Worm (Caenorhabditis elegans) whole organism, L1 larva: ENCODE measurements around the gene degt-1.

Experiments used
- C04F5.9 ChIP-seq: sonication (generic microtip); optimal IDR thresholded peaks from 2 replicates; lab custom pipeline; 2016; ENCODE audit warnings: missing genetic modification characterization, missing compliant biosample characterization
- C34B4.2 ChIP-seq: sonication (generic microtip); optimal IDR thresholded peaks from 2 replicates; lab custom pipeline; 2017; ENCODE audit warnings: mild to moderate bottlenecking, missing genetic modification characterization, missing compliant biosample characterization
- F16B12.6 ChIP-seq: fragments of 150-350 bp; optimal IDR thresholded peaks from 2 replicates; lab custom pipeline; 2014; ENCODE audit warnings: missing biosample characterization, missing genetic modification characterization
- Y116A8C.19 ChIP-seq: sonication (generic microtip); optimal IDR thresholded peaks from 2 replicates; lab custom pipeline; 2016; ENCODE audit warnings: missing compliant biosample characterization, missing genetic modification characterization, borderline replicate concordance
- aly-2 ChIP-seq: fragments of 150-350 bp; optimal IDR thresholded peaks from 2 replicates; lab custom pipeline; 2014; ENCODE audit warnings: missing biosample characterization, missing genetic modification characterization
- ama-1 ChIP-seq: fragments of 150-350 bp; optimal IDR thresholded peaks from 2 replicates; lab custom pipeline; 2014
- blmp-1 ChIP-seq: fragments of 150-350 bp; optimal IDR thresholded peaks from 2 replicates; lab custom pipeline; 2014; ENCODE audit warnings: missing biosample characterization, missing genetic modification characterization
- ceh-88 ChIP-seq: fragments of 200-800 bp; sonication (Bioruptor generic); IDR thresholded peaks from 2 replicates; pipeline ENCODE4 v1.3.6; 2022; ENCODE audit warnings: missing genetic modification characterization, missing compliant biosample characterization
- ceh-90 ChIP-seq: sonication (generic microtip); optimal IDR thresholded peaks from 2 replicates; lab custom pipeline; 2016; ENCODE audit warnings: missing genetic modification characterization, missing compliant biosample characterization
- ces-1 ChIP-seq: fragments of 150-350 bp; optimal IDR thresholded peaks from 2 replicates; lab custom pipeline; 2014; ENCODE audit warnings: missing biosample characterization, missing genetic modification reagents, missing genetic modification characterization
- efl-1 ChIP-seq, 4 experiments: fragments of 150-350 bp; optimal IDR thresholded peaks in 3 of 4; peaks in 1 of 4; 1 replicate in 1 of 4; 2 replicates in 3 of 4; lab custom pipeline; 2014; ENCODE audit warnings: missing biosample characterization in 2 of 4, missing genetic modification characterization in 2 of 4, missing genetic modification reagents in 2 of 4
- efl-3 ChIP-seq: fragments of 200-800 bp; sonication (Bioruptor generic); optimal IDR thresholded peaks from 2 replicates; lab custom pipeline; 2018; ENCODE audit warnings: mild to moderate bottlenecking, missing genetic modification characterization, missing compliant biosample characterization
- egl-27 ChIP-seq, 2 experiments: fragments of 150-350 bp in 1 of 2; sonication (generic microtip); optimal IDR thresholded peaks; 3 replicates each; lab custom pipeline; 2017 to 2018; ENCODE audit warnings: missing biosample characterization in 2 of 2, missing genetic modification characterization in 2 of 2, missing genetic modification reagents in 2 of 2
- elt-3 ChIP-seq, 6 experiments: fragments of 150-350 bp in 1 of 6; sonication (generic microtip); optimal IDR thresholded peaks; 2 replicates each; lab custom pipeline; 2017 to 2018; ENCODE audit warnings: missing biosample characterization in 6 of 6, missing genetic modification characterization in 6 of 6, inconsistent platforms in 1 of 6
- fkh-10 ChIP-seq: sonication (generic microtip); optimal IDR thresholded peaks from 2 replicates; lab custom pipeline; 2017; ENCODE audit warnings: missing biosample characterization, missing genetic modification reagents, missing genetic modification characterization
- fkh-4 ChIP-seq: sonication (generic microtip); optimal IDR thresholded peaks from 2 replicates; lab custom pipeline; 2016; ENCODE audit warnings: missing compliant biosample characterization, missing genetic modification characterization, borderline replicate concordance
- hlh-4 ChIP-seq: sonication (generic microtip); optimal IDR thresholded peaks from 2 replicates; lab custom pipeline; 2016; ENCODE audit warnings: mild to moderate bottlenecking, missing genetic modification characterization, missing compliant biosample characterization
- irx-1 ChIP-seq: sonication (generic microtip); optimal IDR thresholded peaks from 2 replicates; lab custom pipeline; 2016; ENCODE audit warnings: missing genetic modification characterization, missing compliant biosample characterization
- isw-1 ChIP-seq: fragments of 200-800 bp; sonication (Bioruptor generic); IDR thresholded peaks from 2 replicates; pipeline ENCODE4 v1.3.6; 2022; ENCODE audit warnings: missing genetic modification characterization, missing compliant biosample characterization
- lin-14 ChIP-seq: fragments of 200-800 bp; sonication (Bioruptor generic); optimal IDR thresholded peaks from 2 replicates; lab custom pipeline; 2018; ENCODE audit warnings: mild to moderate bottlenecking, missing genetic modification characterization, moderate library complexity, missing compliant biosample characterization
- lin-15B ChIP-seq: fragments of 150-350 bp; sonication (generic microtip); optimal IDR thresholded peaks from 3 replicates; lab custom pipeline; 2014; ENCODE audit warnings: missing biosample characterization, missing genetic modification characterization
- lir-3 ChIP-seq: sonication (generic microtip); optimal IDR thresholded peaks from 2 replicates; lab custom pipeline; 2016; ENCODE audit warnings: mild to moderate bottlenecking, missing genetic modification characterization, moderate library complexity, missing compliant biosample characterization; ENCODE audit not compliant: poor library complexity
- mep-1 ChIP-seq: fragments of 150-350 bp; optimal IDR thresholded peaks from 2 replicates; lab custom pipeline; 2014; ENCODE audit warnings: missing biosample characterization, missing genetic modification characterization
- nhr-20 ChIP-seq: sonication (generic microtip); optimal IDR thresholded peaks from 2 replicates; lab custom pipeline; 2016; ENCODE audit warnings: mild to moderate bottlenecking, missing genetic modification characterization, missing compliant biosample characterization
- nhr-237 ChIP-seq: fragments of 150-350 bp; optimal IDR thresholded peaks from 2 replicates; lab custom pipeline; 2014; ENCODE audit warnings: missing biosample characterization, missing genetic modification characterization
- nhr-47 ChIP-seq: sonication (generic microtip); optimal IDR thresholded peaks from 2 replicates; lab custom pipeline; 2016; ENCODE audit warnings: mild to moderate bottlenecking, missing genetic modification characterization, moderate library complexity, missing compliant biosample characterization
- nhr-71 ChIP-seq: sonication (generic microtip); optimal IDR thresholded peaks from 2 replicates; lab custom pipeline; 2016; ENCODE audit warnings: mild to moderate bottlenecking, missing genetic modification characterization, moderate library complexity, missing compliant biosample characterization
- nhr-76 ChIP-seq: sonication (generic microtip); optimal IDR thresholded peaks from 2 replicates; lab custom pipeline; 2017; ENCODE audit warnings: missing biosample characterization, missing genetic modification characterization
- nhr-90 ChIP-seq: sonication (generic microtip); optimal IDR thresholded peaks from 2 replicates; lab custom pipeline; 2016; ENCODE audit warnings: mild to moderate bottlenecking, missing genetic modification characterization, missing compliant biosample characterization; ENCODE audit not compliant: poor library complexity
- pag-3 ChIP-seq: sonication (generic microtip); optimal IDR thresholded peaks from 2 replicates; lab custom pipeline; 2017; ENCODE audit warnings: missing genetic modification characterization, mild to moderate bottlenecking, missing compliant biosample characterization, antibody characterized with exemption, borderline replicate concordance; ENCODE audit not compliant: insufficient read depth
- pax-3 ChIP-seq: fragments of 200-800 bp; sonication (Bioruptor generic); optimal IDR thresholded peaks from 2 replicates; lab custom pipeline; 2018; ENCODE audit warnings: mild to moderate bottlenecking, missing genetic modification characterization, moderate library complexity, missing compliant biosample characterization
- rnt-1 ChIP-seq: sonication (generic microtip); optimal IDR thresholded peaks from 2 replicates; lab custom pipeline; 2016; ENCODE audit warnings: mild to moderate bottlenecking, missing genetic modification characterization, moderate library complexity, missing compliant biosample characterization
- skn-1 ChIP-seq: fragments of 150-350 bp; optimal IDR thresholded peaks from 2 replicates; lab custom pipeline; 2014; ENCODE audit warnings: missing biosample characterization, missing genetic modification characterization
- snpc-4 ChIP-seq: fragments of 150-350 bp; optimal IDR thresholded peaks from 2 replicates; lab custom pipeline; 2014; ENCODE audit warnings: missing biosample characterization, missing genetic modification characterization
- sox-4 ChIP-seq: sonication (generic microtip); optimal IDR thresholded peaks from 2 replicates; lab custom pipeline; 2016; ENCODE audit warnings: missing genetic modification characterization, missing compliant biosample characterization
- sup-37 ChIP-seq: fragments of 200-800 bp; sonication (Bioruptor generic); optimal IDR thresholded peaks from 2 replicates; lab custom pipeline; 2018; ENCODE audit warnings: mild to moderate bottlenecking, missing genetic modification characterization, missing compliant biosample characterization
- swsn-7 ChIP-seq: sonication (generic microtip); optimal IDR thresholded peaks from 2 replicates; lab custom pipeline; 2016; ENCODE audit warnings: missing genetic modification characterization, missing compliant biosample characterization
- unc-30 ChIP-seq: sonication (generic microtip); optimal IDR thresholded peaks from 2 replicates; lab custom pipeline; 2017; ENCODE audit warnings: missing biosample characterization, missing genetic modification characterization
- unc-98 ChIP-seq: fragments of 200-800 bp; sonication (Bioruptor generic); IDR thresholded peaks from 2 replicates; pipeline ENCODE4 v1.3.6; 2022; ENCODE audit warnings: missing genetic modification characterization, missing compliant biosample characterization
- vab-15 ChIP-seq: sonication (generic microtip); optimal IDR thresholded peaks from 2 replicates; lab custom pipeline; 2017; ENCODE audit warnings: missing genotype, mild to moderate bottlenecking, missing genetic modification characterization, missing compliant biosample characterization
- ztf-11 ChIP-seq, 2 experiments: sonication (generic microtip); optimal IDR thresholded peaks; 2 replicates each; lab custom pipeline; 2016 to 2017; ENCODE audit warnings: missing genetic modification characterization in 2 of 2, missing biosample characterization in 1 of 2, missing compliant biosample characterization in 1 of 2
- ztf-4 ChIP-seq: fragments of 150-350 bp; optimal IDR thresholded peaks from 2 replicates; lab custom pipeline; 2014; ENCODE audit warnings: missing biosample characterization, missing genetic modification characterization

The degt-1 gene

ce11 chrV:10505553-10505952 lies 34.6 kb upstream of the degt-1 start, which contains the start of gene C35A5.5:
Gene C35A5.5, plus strand, starts transcription at chrV:10505853.
- TF ChIP-seq egl-27 (tag; optimal IDR thresholded peaks at IDR 0.05; lab: Kevin White, UChicago) (no peak), sox-4 (no peak), C04F5.9 (tag; lab: Kevin White, UChicago) (no peak), Y116A8C.19 (tag; lab: Kevin White, UChicago) (no peak), nhr-90 (tag; lab: Kevin White, UChicago) (no peak), hlh-4 (tag; lab: Kevin White, UChicago) (no peak)

- TF ChIP-seq nhr-20 (tag; lab: Kevin White, UChicago) (peak; percentile 5), skn-1 (tag; lab: Kevin White, UChicago) (peak; percentile 4), rnt-1 (tag; lab: Kevin White, UChicago) (peak; percentile 22), fkh-10 (GFP tag; lab: Kevin White, UChicago) (no peak), mep-1 (tag; lab: Kevin White, UChicago) (no peak), lin-14 (peak; percentile 30), swsn-7 (tag; lab: Kevin White, UChicago) (no peak), blmp-1 (tag; lab: Kevin White, UChicago) (peak; percentile 30), nhr-71 (peak; percentile 20)
Measured at ce11 chrV:10508855-10509254, 31.3 kb upstream of the degt-1 start, which contains the start of gene C35A5.6. Gene C35A5.6, plus strand, starts transcription at chrV:10509137.

ce11 chrV:10514271-10514670 lies 25.9 kb upstream of the degt-1 start, which contains the start of gene dmsr-8:
Gene dmsr-8, minus strand, starts transcription at chrV:10514371.
- TF ChIP-seq lir-3 (tag; lab: Kevin White, UChicago), result no peak
- no peak for TF ChIP-seq nhr-237
- no peak for TF ChIP-seq Y116A8C.19 (tag; lab: Kevin White, UChicago)
- TF ChIP-seq nhr-20 (tag; lab: Kevin White, UChicago), result no peak
- TF ChIP-seq ceh-88 (GFP tag; lab: Robert Waterston, UW), result no peak
- no peak for TF ChIP-seq lin-15B
- TF ChIP-seq unc-30, result no peak
- TF ChIP-seq pag-3 (tag; lab: Kevin White, UChicago), result no peak
- TF ChIP-seq ztf-11 (tag; optimal IDR thresholded peaks at IDR 0.05; lab: Kevin White, UChicago), result no peak
- no peak for TF ChIP-seq unc-98 (GFP tag; lab: Robert Waterston, UW)
- no peak for TF ChIP-seq sup-37 (GFP tag; lab: Kevin White, UChicago)
- no peak for TF ChIP-seq efl-1 (optimal IDR thresholded peaks at IDR 0.05; lab: Kevin White, UChicago)
- TF ChIP-seq efl-1 (GFP tag; optimal IDR thresholded peaks at IDR 0.05 in 1 of 2; lab: Kevin White, UChicago), result no peak
- TF ChIP-seq aly-2 (tag; lab: Kevin White, UChicago), result no peak
- TF ChIP-seq, all 84 proteins: peak for 0

- no peak for TF ChIP-seq nhr-47 (tag; lab: Kevin White, UChicago)
- no peak for TF ChIP-seq skn-1 (tag; lab: Kevin White, UChicago)
- no peak for TF ChIP-seq C34B4.2
- TF ChIP-seq fkh-10 (GFP tag; lab: Kevin White, UChicago), result peak; percentile 51
- no peak for TF ChIP-seq nhr-76
- no peak for TF ChIP-seq irx-1 (tag; lab: Kevin White, UChicago)
- no peak for TF ChIP-seq fkh-4 (tag; lab: Kevin White, UChicago)
- TF ChIP-seq egl-27 (tag; optimal IDR thresholded peaks at IDR 0.05; lab: Kevin White, UChicago), result no peak
- no peak for TF ChIP-seq ztf-4 (tag; lab: Kevin White, UChicago)
- TF ChIP-seq F16B12.6 (tag; lab: Kevin White, UChicago), result no peak
- peak; percentile 24 for TF ChIP-seq lin-14
- TF ChIP-seq ama-1 (lab: Kevin White, UChicago), result no peak
Measured at ce11 chrV:10516702-10517101, 23.4 kb upstream of the degt-1 start.

ce11 chrV:10525902-10526301 lies 14.2 kb upstream of the degt-1 start, which contains the start of the genes C35A5.8 and hda-11:
Gene C35A5.8, minus strand, starts transcription at chrV:10525908.
Gene hda-11, plus strand, starts transcription at chrV:10526184.
- TF ChIP-seq C04F5.9 (tag; lab: Kevin White, UChicago), result peak; percentile 81
- peak; percentile 97 for TF ChIP-seq lir-3 (tag; lab: Kevin White, UChicago)
- TF ChIP-seq nhr-20 (tag; lab: Kevin White, UChicago), result peak; percentile 82
- peak; percentile 74 for TF ChIP-seq mep-1 (tag; lab: Kevin White, UChicago)
- TF ChIP-seq efl-1 (optimal IDR thresholded peaks at IDR 0.05; lab: Kevin White, UChicago), result peak; percentile 71 to 77
- TF ChIP-seq efl-1 (GFP tag; optimal IDR thresholded peaks at IDR 0.05 in 1 of 2; lab: Kevin White, UChicago), result peak; percentile 71 to 97
- TF ChIP-seq egl-27 (tag; optimal IDR thresholded peaks at IDR 0.05; lab: Kevin White, UChicago), result no peak
- no peak for TF ChIP-seq vab-15 (tag; lab: Kevin White, UChicago)
- peak; percentile 41 for TF ChIP-seq efl-3 (GFP tag; lab: Kevin White, UChicago)
- TF ChIP-seq rnt-1 (tag; lab: Kevin White, UChicago), result peak; percentile 99
- peak; percentile 94 for TF ChIP-seq ceh-90 (tag; lab: Kevin White, UChicago)
- peak in 1 of 6 experiments; percentile 22 for TF ChIP-seq elt-3 (tag; optimal IDR thresholded peaks at IDR 0.05; lab: Kevin White, UChicago)
- TF ChIP-seq ces-1 (GFP tag; lab: Kevin White, UChicago), result no peak
- no peak for TF ChIP-seq nhr-237
- TF ChIP-seq lin-14, result peak; percentile 74
- TF ChIP-seq pax-3 (tag; lab: Kevin White, UChicago), result peak; percentile 82
- TF ChIP-seq isw-1 (GFP tag; lab: Robert Waterston, UW), result peak; percentile 77
- TF ChIP-seq snpc-4, result peak; percentile 58
